Worm (Caenorhabditis elegans) whole organism, L3 larva: Measurements from ENCODE around the gene cox-6A.
"Not testable (repeated sequence)": the region's sequence is repeated elsewhere in the genome, so short reads cannot be mapped to it uniquely, and the experiment has no call there.

Experiments
- daf-12 ChIP-seq: fragments of 150-350 bp; optimal IDR thresholded peaks from 2 replicates; lab custom pipeline; 2014; ENCODE audit warnings: missing biosample characterization, missing genetic modification reagents, missing genetic modification characterization
- egl-27 ChIP-seq: sonication (generic microtip); optimal IDR thresholded peaks from 4 replicates; lab custom pipeline; 2017; ENCODE audit warnings: missing biosample characterization, missing genetic modification reagents, missing genetic modification characterization
- elt-3 ChIP-seq, 3 experiments: fragments of 150-350 bp in 1 of 3; sonication (generic microtip) in 2 of 3; optimal IDR thresholded peaks; 2 replicates in 2 of 3; 4 replicates in 1 of 3; lab custom pipeline; 2014 to 2017; ENCODE audit warnings: missing biosample characterization in 3 of 3, missing genetic modification characterization in 3 of 3
- lin-39 ChIP-seq: fragments of 150-350 bp; optimal IDR thresholded peaks from 2 replicates; lab custom pipeline; 2018; ENCODE audit warnings: missing biosample characterization, missing genetic modification reagents, missing genetic modification characterization
- mdl-1 ChIP-seq: fragments of 150-350 bp; optimal IDR thresholded peaks from 2 replicates; lab custom pipeline; 2014; ENCODE audit warnings: missing biosample characterization, missing genetic modification characterization
- nfya-1 ChIP-seq: sonication (generic microtip); optimal IDR thresholded peaks from 2 replicates; lab custom pipeline; 2017; ENCODE audit warnings: missing genetic modification characterization, mild to moderate bottlenecking, missing compliant biosample characterization, antibody characterized with exemption, moderate library complexity; ENCODE audit not compliant: insufficient read depth
- pha-4 ChIP-seq: fragments of 150-350 bp; optimal IDR thresholded peaks from 2 replicates; lab custom pipeline; 2014; ENCODE audit warnings: missing biosample characterization, missing genetic modification reagents, missing genetic modification characterization
- zag-1 ChIP-seq: fragments of 150-350 bp; optimal IDR thresholded peaks from 2 replicates; lab custom pipeline; 2014; ENCODE audit warnings: missing biosample characterization, missing genetic modification characterization

- TF ChIP-seq egl-27 (tag; lab: Kevin White, UChicago); nfya-1 (tag; lab: Kevin White, UChicago); elt-3 (tag; optimal IDR thresholded peaks at IDR 0.05; lab: Kevin White, UChicago); lin-39 (tag; lab: Kevin White, UChicago); mdl-1; daf-12 (tag; lab: Kevin White, UChicago); pha-4 (tag; lab: Kevin White, UChicago); zag-1 (tag; lab: Kevin White, UChicago): not testable (repeated sequence)
These were observed 19.1 kb upstream of the cox-6A start, which contains the start of gene C45G9.4 for ce11 chrIII:5062406-5062805.
